Worm (Caenorhabditis elegans) whole organism, mixed stage, embryonic: ENCODE results near the gene enol-1.

Experiments used
- ces-1 ChIP-seq: fragments of 150-350 bp; optimal IDR thresholded peaks from 2 replicates; lab custom pipeline; 2014; ENCODE audit warnings: missing biosample characterization, missing genetic modification reagents, missing genetic modification characterization
- elt-3 ChIP-seq: fragments of 150-350 bp; optimal IDR thresholded peaks from 2 replicates; lab custom pipeline; 2014; ENCODE audit warnings: missing biosample characterization, missing genetic modification characterization
- lin-32 ChIP-seq: fragments of 200-800 bp; sonication (Bioruptor generic); optimal IDR thresholded peaks from 2 replicates; lab custom pipeline; 2018; ENCODE audit warnings: mild to moderate bottlenecking, missing genetic modification characterization, missing compliant biosample characterization
- lsy-2 ChIP-seq: fragments of 150-350 bp; optimal IDR thresholded peaks from 2 replicates; lab custom pipeline; 2014; ENCODE audit warnings: missing biosample characterization, missing genetic modification characterization
- mab-5 ChIP-seq: fragments of 150-350 bp; optimal IDR thresholded peaks from 2 replicates; lab custom pipeline; 2014; ENCODE audit warnings: missing biosample characterization, missing genetic modification characterization
- mls-2 ChIP-seq: sonication (generic microtip); optimal IDR thresholded peaks from 2 replicates; lab custom pipeline; 2016; ENCODE audit warnings: mild to moderate bottlenecking, missing genetic modification characterization, moderate library complexity, missing compliant biosample characterization
- nhr-237 ChIP-seq: fragments of 150-350 bp; optimal IDR thresholded peaks from 2 replicates; lab custom pipeline; 2014; ENCODE audit warnings: missing biosample characterization, missing genetic modification characterization
- pha-4 ChIP-seq: fragments of 150-350 bp; optimal IDR thresholded peaks from 2 replicates; lab custom pipeline; 2018; ENCODE audit warnings: missing biosample characterization, missing genetic modification reagents, missing genetic modification characterization
- snpc-4 ChIP-seq: fragments of 150-350 bp; optimal IDR thresholded peaks from 2 replicates; lab custom pipeline; 2014; ENCODE audit warnings: missing biosample characterization, missing genetic modification characterization
- unc-62 ChIP-seq: fragments of 150-350 bp; optimal IDR thresholded peaks from 2 replicates; lab custom pipeline; 2014; ENCODE audit warnings: missing biosample characterization, missing genetic modification reagents, missing genetic modification characterization
- zip-8 ChIP-seq: fragments of 150-350 bp; optimal IDR thresholded peaks from 2 replicates; lab custom pipeline; 2014; ENCODE audit warnings: missing biosample characterization, missing genetic modification characterization

enol-1 gene

ce11 chrII:8973516-8974043, 42.8 kb downstream of the enol-1 start, which contains the start of gene tomm-40:
tomm-40 (minus strand) TSS chrII:8973566.
- no peak for TF ChIP-seq pha-4 (tag; lab: Kevin White, UChicago)
- peak; percentile 20 for TF ChIP-seq ces-1
- TF ChIP-seq mab-5 (tag; lab: Kevin White, UChicago) = no peak
- peak; percentile 42 for TF ChIP-seq lsy-2 (tag; lab: Kevin White, UChicago)

ce11 chrII:8982683-8983082, 51.9 kb downstream of the enol-1 start, which contains the start of gene C18E9.7:
C18E9.7 (minus strand) TSS chrII:8982783.
- TF ChIP-seq elt-3 (tag; lab: Kevin White, UChicago) (no peak), zip-8 (no peak), unc-62 (GFP tag; lab: Kevin White, UChicago) (no peak), lsy-2 (tag; lab: Kevin White, UChicago) (no peak), lin-32 (GFP tag; lab: Kevin White, UChicago) (no peak), mls-2 (no peak), mab-5 (tag; lab: Kevin White, UChicago) (no peak), nhr-237 (no peak), snpc-4 (tag; lab: Kevin White, UChicago) (no peak)
